Fruit fly (Drosophila melanogaster) Kc167 (cell line): Measurements from ENCODE around the gene dnd.

ENCODE experiments used
- Myc ChIP-seq: fragments of >200 bp; optimal IDR thresholded peaks from 2 replicates; lab custom pipeline; 2017; ENCODE audit warnings: missing external identifiers
- Sin3A ChIP-seq: fragments of >200 bp; optimal IDR thresholded peaks from 2 replicates; lab custom pipeline; 2018; ENCODE audit warnings: missing external identifiers
- h ChIP-seq: fragments of >200 bp; optimal IDR thresholded peaks from 3 replicates; lab custom pipeline; 2018; ENCODE audit warnings: missing external identifiers
- insv ChIP-seq: fragments of >200 bp; optimal IDR thresholded peaks from 3 replicates; lab custom pipeline; 2018; ENCODE audit warnings: missing external identifiers
- psq ChIP-seq: fragments of >200 bp; optimal IDR thresholded peaks from 2 replicates; lab custom pipeline; 2017; ENCODE audit warnings: missing external identifiers
- ttk ChIP-seq: sonication (Bioruptor generic); optimal IDR thresholded peaks from 2 replicates; lab custom pipeline; 2017; ENCODE audit warnings: missing external identifiers

DNA sequence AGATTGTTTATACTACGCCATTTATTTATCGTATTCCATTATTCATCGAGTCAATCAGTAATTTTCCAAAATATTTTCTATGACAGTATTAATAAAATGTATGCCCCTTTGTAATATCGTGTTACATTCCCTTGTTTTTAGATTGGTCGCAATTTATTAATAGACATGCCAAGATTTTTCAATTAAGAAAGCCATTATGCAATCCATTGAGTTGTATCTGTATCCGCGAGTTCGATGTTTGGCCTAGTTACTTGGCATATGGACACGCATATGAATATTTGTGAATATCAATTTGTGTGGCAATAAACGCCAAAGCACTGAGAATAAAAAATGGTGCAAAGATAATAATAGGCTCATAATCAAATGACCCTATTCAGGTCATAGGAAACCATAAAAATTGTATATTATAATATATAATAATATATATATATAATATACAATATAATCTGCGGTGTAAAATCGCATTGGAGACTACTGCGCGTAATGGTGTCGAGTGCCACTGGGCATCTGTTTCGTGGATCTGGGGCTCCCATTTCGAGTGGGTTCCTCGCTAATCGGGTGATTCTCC lies 23.3 kb downstream of the dnd start:
- TF ChIP-seq ttk (lab: Kevin White, UChicago): no peak
- TF ChIP-seq h (lab: Kevin White, UChicago): no peak
- TF ChIP-seq psq: no peak
- TF ChIP-seq insv (lab: Kevin White, UChicago): no peak
- no peak for TF ChIP-seq Myc
- TF ChIP-seq Sin3A (lab: Kevin White, UChicago): no peak
